Worm (Caenorhabditis elegans): ENCODE results near the gene ser-2.

DNA sequence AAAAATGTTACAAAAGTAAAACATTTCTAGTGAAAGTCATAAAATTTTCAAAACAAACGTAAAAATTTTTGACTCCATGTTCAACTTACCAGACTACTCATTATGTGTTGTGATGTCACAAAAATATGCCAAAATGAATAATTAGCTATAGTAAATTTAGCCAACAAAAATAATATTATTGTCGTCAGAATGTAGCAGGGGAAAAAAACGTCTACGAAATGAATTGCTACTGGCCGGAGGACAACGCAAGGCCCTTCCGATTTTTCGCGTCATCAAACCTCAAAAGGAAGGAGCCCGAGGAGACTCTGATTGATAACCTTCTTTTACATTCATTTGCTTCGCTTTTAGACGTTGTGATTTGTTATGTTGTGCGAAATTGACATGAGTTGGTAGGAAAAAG lies at the start of gene ser-2:
- TF ChIP-seq cog-1 (tag; optimal IDR thresholded peaks at IDR 0.05) (no peak), flt-1 (GFP tag; IDR thresholded peaks at IDR 0.05) (no peak), ztf-23 (GFP tag; IDR thresholded peaks at IDR 0.05) (no peak), med-1 (GFP tag; optimal IDR thresholded peaks at IDR 0.05; ENCODE audit: insufficient read depth) (no peak)
